Worm (Caenorhabditis elegans) whole organism, young adult: ENCODE results near the gene Y51H4A.23.
A peak's percentile ranks its signal among the peaks of the same experiment; 100 is the strongest.
"Not testable (repeated sequence)": the region's sequence is repeated elsewhere in the genome, so short reads cannot be mapped to it uniquely, and the experiment has no call there.

Experiments used
- B0261.1 ChIP-seq: sonication (generic microtip); optimal IDR thresholded peaks from 2 replicates; lab custom pipeline; 2016; ENCODE audit warnings: mild to moderate bottlenecking, missing genetic modification characterization, moderate library complexity, missing compliant biosample characterization
- B0336.3 ChIP-seq: fragments of 200-800 bp; sonication (Bioruptor generic); IDR thresholded peaks from 2 replicates; pipeline ENCODE4 v1.3.6; 2022; ENCODE audit warnings: missing genetic modification characterization, missing compliant biosample characterization
- C06A6.2 ChIP-seq: fragments of 200-800 bp; sonication (Bioruptor generic); conservative IDR thresholded peaks from 2 replicates; pipeline ENCODE4 v1.3.6; 2022; ENCODE audit warnings: missing genetic modification characterization, missing compliant biosample characterization
- D2030.7 ChIP-seq: fragments of 200-800 bp; sonication (Bioruptor generic); IDR thresholded peaks from 2 replicates; pipeline ENCODE4 v1.3.6; 2022; ENCODE audit warnings: missing genetic modification reagents, missing genetic modification characterization, missing compliant biosample characterization
- F39B2.1 ChIP-seq: fragments of 200-800 bp; sonication (Bioruptor generic); IDR thresholded peaks from 2 replicates; pipeline ENCODE4 v1.3.6; 2022; ENCODE audit warnings: missing genetic modification reagents, missing genetic modification characterization, missing compliant biosample characterization
- F49E8.2 ChIP-seq: sonication (generic microtip); optimal IDR thresholded peaks from 3 replicates; lab custom pipeline; 2017; ENCODE audit warnings: missing genetic modification characterization, mild to moderate bottlenecking, missing compliant biosample characterization, antibody characterized with exemption, moderate library complexity; ENCODE audit not compliant: insufficient read depth
- T07F8.4 ChIP-seq: sonication (generic microtip); optimal IDR thresholded peaks from 2 replicates; lab custom pipeline; 2016; ENCODE audit warnings: mild to moderate bottlenecking, missing genetic modification characterization, moderate library complexity, missing compliant biosample characterization
- Y56A3A.18 ChIP-seq: fragments of 200-800 bp; sonication (Bioruptor generic); IDR thresholded peaks from 2 replicates; pipeline ENCODE4 v1.3.6; 2022; ENCODE audit warnings: missing genetic modification reagents, missing genetic modification characterization, missing compliant biosample characterization
- ZK185.1 ChIP-seq: sonication (generic microtip); optimal IDR thresholded peaks from 2 replicates; lab custom pipeline; 2016; ENCODE audit warnings: mild to moderate bottlenecking, missing genetic modification characterization, missing compliant biosample characterization; ENCODE audit not compliant: poor library complexity, severe bottlenecking
- aptf-3 ChIP-seq: fragments of 200-800 bp; sonication (Bioruptor generic); IDR thresholded peaks from 2 replicates; pipeline ENCODE4 v1.3.6; 2022; ENCODE audit warnings: missing genetic modification characterization, missing compliant biosample characterization
- attf-6 ChIP-seq: fragments of 200-800 bp; sonication (Bioruptor generic); IDR thresholded peaks from 2 replicates; pipeline ENCODE4 v1.3.6; 2022; ENCODE audit warnings: missing genetic modification reagents, missing genetic modification characterization, missing compliant biosample characterization
- cebp-2 ChIP-seq: fragments of 200-800 bp; sonication (Bioruptor generic); IDR thresholded peaks from 2 replicates; pipeline ENCODE4 v1.3.6; 2022; ENCODE audit warnings: missing genetic modification characterization, missing compliant biosample characterization
- ceh-58 ChIP-seq: fragments of 200-800 bp; sonication (Bioruptor generic); IDR thresholded peaks from 2 replicates; pipeline ENCODE4 v1.3.6; 2022; ENCODE audit warnings: missing genetic modification characterization, missing compliant biosample characterization
- ceh-91 ChIP-seq: fragments of 200-800 bp; sonication (Bioruptor generic); IDR thresholded peaks from 2 replicates; pipeline ENCODE4 v1.3.6; 2022; ENCODE audit warnings: missing genetic modification reagents, missing genetic modification characterization, missing compliant biosample characterization
- efl-1 ChIP-seq: fragments of 150-350 bp; optimal IDR thresholded peaks from 2 replicates; lab custom pipeline; 2014; ENCODE audit warnings: missing biosample characterization, missing genetic modification reagents, missing genetic modification characterization
- ekl-4 ChIP-seq: fragments of 200-800 bp; sonication (Bioruptor generic); IDR thresholded peaks from 2 replicates; pipeline ENCODE4 v1.3.6; 2022; ENCODE audit warnings: missing genetic modification reagents, missing genetic modification characterization, missing compliant biosample characterization
- hmg-1.2 ChIP-seq: fragments of 200-800 bp; sonication (Bioruptor generic); IDR thresholded peaks from 2 replicates; pipeline ENCODE4 v1.3.6; 2022; ENCODE audit warnings: missing genetic modification reagents, missing genetic modification characterization, missing compliant biosample characterization
- hmg-20 ChIP-seq: fragments of 200-800 bp; sonication (Bioruptor generic); IDR thresholded peaks from 2 replicates; pipeline ENCODE4 v1.3.6; 2022; ENCODE audit warnings: missing genetic modification reagents, missing genetic modification characterization, missing compliant biosample characterization
- lag-1 ChIP-seq: fragments of 200-800 bp; sonication (Bioruptor generic); IDR thresholded peaks from 2 replicates; pipeline ENCODE4 v1.3.6; 2022; ENCODE audit warnings: missing genetic modification reagents, missing genetic modification characterization, missing compliant biosample characterization
- lin-26 ChIP-seq: fragments of 200-800 bp; sonication (Bioruptor generic); IDR thresholded peaks from 2 replicates; pipeline ENCODE4 v1.3.6; 2022; ENCODE audit warnings: missing genetic modification reagents, missing genetic modification characterization, missing compliant biosample characterization
- lin-35 ChIP-seq, 3 experiments: fragments of 150-350 bp in 2 of 3; sonication (generic microtip) in 1 of 3; optimal IDR thresholded peaks; 2 replicates each; lab custom pipeline; 2014 to 2018; ENCODE audit warnings: missing biosample characterization in 3 of 3, missing genetic modification characterization in 3 of 3, missing genetic modification reagents in 3 of 3
- lir-1 ChIP-seq: fragments of 200-800 bp; sonication (Bioruptor generic); conservative IDR thresholded peaks from 2 replicates; pipeline ENCODE4 v1.3.6; 2022; ENCODE audit warnings: missing genetic modification reagents, missing genetic modification characterization, missing compliant biosample characterization
- lsl-1 ChIP-seq: fragments of 200-800 bp; sonication (Bioruptor generic); optimal IDR thresholded peaks from 2 replicates; lab custom pipeline; 2018; ENCODE audit warnings: mild to moderate bottlenecking, missing genetic modification characterization, moderate library complexity, missing compliant biosample characterization
- madf-3 ChIP-seq: fragments of 200-800 bp; sonication (Bioruptor generic); IDR thresholded peaks from 2 replicates; pipeline ENCODE4 v1.3.6; 2022; ENCODE audit warnings: missing genetic modification reagents, missing genetic modification characterization, missing compliant biosample characterization
- mcd-1 ChIP-seq: fragments of 200-800 bp; sonication (Bioruptor generic); IDR thresholded peaks from 2 replicates; pipeline ENCODE4 v1.3.6; 2022; ENCODE audit warnings: missing genetic modification reagents, missing genetic modification characterization, missing compliant biosample characterization
- nhr-179 ChIP-seq: sonication (generic microtip); optimal IDR thresholded peaks from 2 replicates; lab custom pipeline; 2016; ENCODE audit warnings: mild to moderate bottlenecking, missing genetic modification characterization, missing compliant biosample characterization
- nhr-90 ChIP-seq: sonication (generic microtip); optimal IDR thresholded peaks from 2 replicates; lab custom pipeline; 2016; ENCODE audit warnings: missing genotype, mild to moderate bottlenecking, missing genetic modification characterization, missing compliant biosample characterization
- pbrm-1 ChIP-seq: fragments of 200-800 bp; sonication (Bioruptor generic); IDR thresholded peaks from 2 replicates; pipeline ENCODE4 v1.3.6; 2022; ENCODE audit warnings: missing genetic modification reagents, missing genetic modification characterization, missing compliant biosample characterization
- rcor-1 ChIP-seq: fragments of 200-800 bp; sonication (Bioruptor generic); IDR thresholded peaks from 2 replicates; pipeline ENCODE4 v1.3.6; 2022; ENCODE audit warnings: missing genetic modification reagents, missing genetic modification characterization, missing compliant biosample characterization
- rpc-1 ChIP-seq, 2 experiments: fragments of 150-350 bp in 1 of 2; sonication (generic microtip) in 1 of 2; optimal IDR thresholded peaks; 2 replicates each; lab custom pipeline; 2014 to 2018; ENCODE audit warnings: missing biosample characterization in 1 of 2, missing genetic modification characterization in 1 of 2, missing genetic modification reagents in 1 of 2, missing genotype in 1 of 2
- snpc-4 ChIP-seq, 5 experiments: fragments of 150-350 bp in 1 of 5; sonication (generic microtip) in 4 of 5; optimal IDR thresholded peaks; 2 replicates each; lab custom pipeline; 2014 to 2018; ENCODE audit warnings: missing genetic modification characterization in 5 of 5, missing biosample characterization in 3 of 5, antibody characterized with exemption in 2 of 5, mild to moderate bottlenecking in 2 of 5, missing compliant biosample characterization in 2 of 5, missing genotype in 2 of 5, moderate library complexity in 2 of 5, missing genetic modification reagents in 1 of 5
- tbp1 ChIP-seq: fragments of 200-800 bp; sonication (Bioruptor generic); optimal IDR thresholded peaks from 2 replicates; lab custom pipeline; 2018; ENCODE audit warnings: mild to moderate bottlenecking, missing genetic modification characterization, missing compliant biosample characterization
- tlf-1 ChIP-seq: fragments of 200-800 bp; sonication (Bioruptor generic); optimal IDR thresholded peaks from 2 replicates; lab custom pipeline; 2018; ENCODE audit warnings: mild to moderate bottlenecking, missing genetic modification characterization, missing compliant biosample characterization
- unc-62 ChIP-seq: fragments of 150-350 bp; optimal IDR thresholded peaks from 2 replicates; lab custom pipeline; 2014; ENCODE audit warnings: missing biosample characterization, missing genetic modification reagents, missing genetic modification characterization
- ztf-25 ChIP-seq: fragments of 200-800 bp; sonication (Bioruptor generic); IDR thresholded peaks from 2 replicates; pipeline ENCODE4 v1.3.6; 2022; ENCODE audit warnings: missing genetic modification reagents, missing genetic modification characterization, missing compliant biosample characterization

Y51H4A.23 gene

ce11 chrIV:16718651-16719050 is 4.1 kb upstream of the Y51H4A.23 start:
- TF ChIP-seq T07F8.4 (tag; lab: Kevin White, UChicago), result no peak
- TF ChIP-seq attf-6 (GFP tag; lab: Robert Waterston, UW), result peak; percentile 75; the same call in 1 of the 2 replicates
- no peak for TF ChIP-seq efl-1
- TF ChIP-seq pbrm-1 (GFP tag; lab: Robert Waterston, UW), result no peak
- TF ChIP-seq ceh-91, result no peak
- no peak for TF ChIP-seq snpc-4 (GFP tag; optimal IDR thresholded peaks at IDR 0.05; lab: Kevin White, UChicago)
- TF ChIP-seq snpc-4 (tag; optimal IDR thresholded peaks at IDR 0.05; lab: Kevin White, UChicago), result peak in 3 of 4 experiments; percentile 27 to 72 (median 58)
- TF ChIP-seq lir-1, result no peak
- no peak for TF ChIP-seq F49E8.2 (tag; lab: Kevin White, UChicago)
- no peak for TF ChIP-seq ZK185.1 (tag; lab: Kevin White, UChicago)
- no peak for TF ChIP-seq nhr-179
- no peak for TF ChIP-seq ceh-58 (GFP tag; lab: Robert Waterston, UW)
- no peak for TF ChIP-seq lag-1 (GFP tag; lab: Robert Waterston, UW)

ce11 chrIV:16720412-16720811 is 2.3 kb upstream of the Y51H4A.23 start, which contains the start of gene Y51H4A.22:
Gene Y51H4A.22, plus strand, starts transcription at chrIV:16720712.
- TF ChIP-seq nhr-90 (tag; lab: Kevin White, UChicago), result no peak
- no peak for TF ChIP-seq hmg-1.2 (GFP tag; lab: Robert Waterston, UW)
- TF ChIP-seq lsl-1, result no peak
- TF ChIP-seq tlf-1 (GFP tag; lab: Kevin White, UChicago), result no peak
- no peak for TF ChIP-seq D2030.7 (GFP tag; lab: Robert Waterston, UW)
- no peak for TF ChIP-seq ekl-4 (GFP tag; lab: Robert Waterston, UW)

- TF ChIP-seq snpc-4 (GFP tag; optimal IDR thresholded peaks at IDR 0.05; lab: Kevin White, UChicago) (no peak), snpc-4 (tag; optimal IDR thresholded peaks at IDR 0.05; lab: Kevin White, UChicago) (peak in 3 of 4 experiments; percentile 26 to 91 (median 59)), F39B2.1 (GFP tag; lab: Robert Waterston, UW) (no peak), lin-35 (GFP tag; optimal IDR thresholded peaks at IDR 0.05; lab: Kevin White, UChicago) (no peak), unc-62 (no peak), B0336.3 (GFP tag; lab: Robert Waterston, UW) (no peak), C06A6.2 (GFP tag; lab: Robert Waterston, UW) (no peak), attf-6 (GFP tag; lab: Robert Waterston, UW) (0 out of 2 replicates have a peak, but pooled peaks have one; percentile 46)
Measured at ce11 chrIV:16722000-16722607, 612 bp upstream of the Y51H4A.23 start.

ce11 chrIV:16731253-16731652 is 8.5 kb downstream of the Y51H4A.23 start:
- 0 out of 2 replicates have a peak, but pooled peaks have one; percentile 38 for TF ChIP-seq hmg-20 (GFP tag; lab: Robert Waterston, UW)
- peak; percentile 78; the same call in 1 of the 2 replicates for TF ChIP-seq cebp-2 (GFP tag; lab: Robert Waterston, UW)
- peak; percentile 47 for TF ChIP-seq mcd-1 (GFP tag; lab: Robert Waterston, UW)
- TF ChIP-seq B0261.1 (tag; lab: Kevin White, UChicago), result peak; percentile 61
- TF ChIP-seq rpc-1 (optimal IDR thresholded peaks at IDR 0.05; lab: Kevin White, UChicago), result peak; percentile 12
- peak; percentile 56 for TF ChIP-seq rpc-1 (tag; optimal IDR thresholded peaks at IDR 0.05; lab: Kevin White, UChicago)
- peak; percentile 98 for TF ChIP-seq attf-6 (GFP tag; lab: Robert Waterston, UW)
- TF ChIP-seq Y56A3A.18 (GFP tag; lab: Robert Waterston, UW), result peak; percentile 79
- TF ChIP-seq snpc-4 (GFP tag; optimal IDR thresholded peaks at IDR 0.05; lab: Kevin White, UChicago), result not testable (repeated sequence)
- TF ChIP-seq snpc-4 (tag; optimal IDR thresholded peaks at IDR 0.05; lab: Kevin White, UChicago), result peak in 1 of 4 experiments; percentile 87
- peak; percentile 62 for TF ChIP-seq rcor-1 (GFP tag; lab: Robert Waterston, UW)
- peak; percentile 76 for TF ChIP-seq hmg-1.2 (GFP tag; lab: Robert Waterston, UW)
- TF ChIP-seq tbp1 (GFP tag; lab: Kevin White, UChicago), result peak; percentile 83
- TF ChIP-seq lin-26 (GFP tag; lab: Robert Waterston, UW), result peak; percentile 94
- TF ChIP-seq madf-3, result 0 out of 2 replicates have a peak, but pooled peaks have one; percentile 63
- TF ChIP-seq aptf-3 (GFP tag; lab: Robert Waterston, UW), result 0 out of 2 replicates have a peak, but pooled peaks have one; percentile 39
- peak; percentile 78; the same call in 1 of the 2 replicates for TF ChIP-seq ztf-25 (GFP tag; lab: Robert Waterston, UW)
- TF ChIP-seq D2030.7 (GFP tag; lab: Robert Waterston, UW), result peak; percentile 27; the same call in 1 of the 2 replicates
- TF ChIP-seq, all 124 proteins: peak for 16; not testable (repeated sequence) for 108
